Worm (Caenorhabditis elegans): ENCODE measurements around the gene srr-6.

- TF ChIP-seq nhr-11 (tag; optimal IDR thresholded peaks at IDR 0.05) (no peak), ztf-4 (tag; optimal IDR thresholded peaks at IDR 0.05) (no peak), nhr-76 (tag; optimal IDR thresholded peaks at IDR 0.05) (no peak), ceh-90 (tag; optimal IDR thresholded peaks at IDR 0.05) (no peak), elt-2 (tag; optimal IDR thresholded peaks at IDR 0.05) (peak; percentile 79), ama-1 (optimal IDR thresholded peaks at IDR 0.05) (no peak), hpl-2 (GFP tag; optimal IDR thresholded peaks at IDR 0.05) (no peak), unc-62 (GFP tag; optimal IDR thresholded peaks at IDR 0.05) (no peak), sptf-1 (tag; optimal IDR thresholded peaks at IDR 0.05) (no peak), egl-27 (tag; optimal IDR thresholded peaks at IDR 0.05) (no peak), skn-1 (tag; optimal IDR thresholded peaks at IDR 0.05) (no peak), ets-5 (GFP tag; IDR thresholded peaks at IDR 0.05) (no peak), isw-1 (GFP tag; IDR thresholded peaks at IDR 0.05) (no peak), snpc-4 (tag; optimal IDR thresholded peaks at IDR 0.05) (no peak)
These were observed 15.0 kb downstream of the srr-6 start, which contains the start of gene cpt-4 for ce11 chrV:5027640-5028039.
